Worm (Caenorhabditis elegans): ENCODE results near the gene cyp-13A2.

Gene cyp-13A2

DNA sequence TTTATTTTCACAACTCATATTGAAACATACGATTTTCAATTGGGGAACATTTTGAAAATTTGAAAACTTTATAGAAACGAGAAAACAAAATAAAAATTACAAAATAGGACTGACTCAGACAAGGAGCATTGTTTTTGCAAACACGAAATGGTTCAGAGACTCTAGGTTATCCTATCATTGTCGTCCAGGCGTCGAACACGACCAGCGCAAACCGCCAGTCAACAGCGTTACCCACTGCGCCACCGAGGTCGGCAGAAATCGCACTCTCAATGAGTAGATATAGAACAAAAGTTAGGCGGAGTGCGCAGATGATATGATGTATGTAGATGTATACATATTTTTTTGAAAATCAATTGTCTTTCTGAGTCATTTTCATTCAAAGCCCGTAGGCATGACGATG is 12.8 kb downstream of the cyp-13A2 start (continued):
- TF ChIP-seq zfh-2 (GFP tag; conservative IDR thresholded peaks at IDR 0.05): no peak
- TF ChIP-seq sdz-38 (tag; optimal IDR thresholded peaks at IDR 0.05): no peak
- TF ChIP-seq mes-4 (tag; optimal IDR thresholded peaks at IDR 0.05): peak; percentile 39
- TF ChIP-seq F52B5.7 (tag; optimal IDR thresholded peaks at IDR 0.05): peak; percentile 13
- TF ChIP-seq ceh-91 (GFP tag; IDR thresholded peaks at IDR 0.05): 0 out of 2 replicates have a peak, but pooled peaks have one; percentile 33
- TF ChIP-seq B0261.1 (tag; optimal IDR thresholded peaks at IDR 0.05): peak; percentile 87
- TF ChIP-seq ZK185.1 (tag; optimal IDR thresholded peaks at IDR 0.05; ENCODE audit: poor library complexity, severe bottlenecking): peak; percentile 88
- peak; percentile 45 for TF ChIP-seq madf-10 (tag; optimal IDR thresholded peaks at IDR 0.05)
- peak; percentile 69 for TF ChIP-seq snpc-1.1 (tag; optimal IDR thresholded peaks at IDR 0.05; ENCODE audit: insufficient read depth)
- peak; percentile 63 for TF ChIP-seq nhr-80 (tag; optimal IDR thresholded peaks at IDR 0.05)
- no peak for TF ChIP-seq F22D6.2 (tag; optimal IDR thresholded peaks at IDR 0.05)
- TF ChIP-seq nhr-90 (tag; optimal IDR thresholded peaks at IDR 0.05): peak; percentile 72
- peak; percentile 41 for TF ChIP-seq B0035.1 (tag; optimal IDR thresholded peaks at IDR 0.05)
- TF ChIP-seq rec-8 (tag; optimal IDR thresholded peaks at IDR 0.05): peak; percentile 33 to 82
- peak; percentile 58; the same call in 1 of the 2 replicates for TF ChIP-seq Y95B8A.8 (GFP tag; IDR thresholded peaks at IDR 0.05)
- TF ChIP-seq lsl-1 (GFP tag; optimal IDR thresholded peaks at IDR 0.05): peak; percentile 42
- peak; percentile 84 for TF ChIP-seq snpc-1.3 (tag; optimal IDR thresholded peaks at IDR 0.05; ENCODE audit: insufficient read depth)
- TF ChIP-seq athp-1 (tag; optimal IDR thresholded peaks at IDR 0.05): peak; percentile 28
- TF ChIP-seq let-607 (tag; optimal IDR thresholded peaks at IDR 0.05): peak; percentile 23 to 43
- TF ChIP-seq dox-1 (GFP tag; IDR thresholded peaks at IDR 0.05): no peak; the same call in 1 of the 2 replicates
- TF ChIP-seq unc-62 (GFP tag; optimal IDR thresholded peaks at IDR 0.05): no peak
- TF ChIP-seq bed-1 (GFP tag; IDR thresholded peaks at IDR 0.05): peak; percentile 80; the same call in 1 of the 2 replicates
- no peak for TF ChIP-seq ceh-58 (GFP tag; IDR thresholded peaks at IDR 0.05)
- peak; percentile 77 for TF ChIP-seq snpc-3.4 (tag; optimal IDR thresholded peaks at IDR 0.05)
- no peak for TF ChIP-seq efl-1 (GFP tag; optimal IDR thresholded peaks at IDR 0.05)
- TF ChIP-seq tbx-9 (tag; optimal IDR thresholded peaks at IDR 0.05; ENCODE audit: borderline replicate concordance): no peak
- TF ChIP-seq somi-1 (GFP tag; optimal IDR thresholded peaks at IDR 0.05): no peak
- no peak for TF ChIP-seq lsy-27 (tag; optimal IDR thresholded peaks at IDR 0.05; ENCODE audit: borderline replicate concordance, insufficient read depth)
- TF ChIP-seq tbp1 (GFP tag; optimal IDR thresholded peaks at IDR 0.05): peak; percentile 97
- TF ChIP-seq mel-28 (tag; optimal IDR thresholded peaks at IDR 0.05; ENCODE audit: borderline replicate concordance): no peak
- TF ChIP-seq hsf-1 (GFP tag; IDR thresholded peaks at IDR 0.05): peak; percentile 48; the same call in 1 of the 2 replicates
- TF ChIP-seq repo-1 (tag; optimal IDR thresholded peaks at IDR 0.05): peak; percentile 78
- no peak for TF ChIP-seq sptf-2 (GFP tag; optimal IDR thresholded peaks at IDR 0.05)
- TF ChIP-seq cebp-1 (GFP tag; IDR thresholded peaks at IDR 0.05): 0 out of 2 replicates have a peak, but pooled peaks have one; percentile 33
- no peak for TF ChIP-seq cebp-1 (tag; optimal IDR thresholded peaks at IDR 0.05)
- peak in 1 of 3 experiments; percentile 77 for TF ChIP-seq lin-35 (GFP tag; optimal IDR thresholded peaks at IDR 0.05)
- TF ChIP-seq lag-1 (GFP tag; IDR thresholded peaks at IDR 0.05): no peak
- peak; percentile 0 for TF ChIP-seq fkh-3 (tag; optimal IDR thresholded peaks at IDR 0.05)
- TF ChIP-seq lir-1 (GFP tag; conservative IDR thresholded peaks at IDR 0.05): no peak
- TF ChIP-seq F49E8.2 (tag; optimal IDR thresholded peaks at IDR 0.05; ENCODE audit: insufficient read depth): peak; percentile 20
- peak; percentile 15 for TF ChIP-seq xnd-1 (tag; optimal IDR thresholded peaks at IDR 0.05)
- TF ChIP-seq B0336.3 (GFP tag; IDR thresholded peaks at IDR 0.05): 0 out of 2 replicates have a peak, but pooled peaks have one; percentile 57
- peak; percentile 79 for TF ChIP-seq F23B12.7 (tag; optimal IDR thresholded peaks at IDR 0.05; ENCODE audit: insufficient read depth)
- TF ChIP-seq T26A5.8 (tag; optimal IDR thresholded peaks at IDR 0.05): no peak
- no peak for TF ChIP-seq nhr-27 (tag; optimal IDR thresholded peaks at IDR 0.05)
- TF ChIP-seq let-526 (GFP tag; IDR thresholded peaks at IDR 0.05): no peak

Data from whole organism, young adult.